Worm (Caenorhabditis elegans) whole organism, L3 larva: ENCODE data around the gene srsx-38.

Source experiments
- ceh-16 ChIP-seq: sonication (generic microtip); optimal IDR thresholded peaks from 2 replicates; lab custom pipeline; 2017; ENCODE audit warnings: missing biosample characterization, missing genetic modification characterization
- ceh-82 ChIP-seq: fragments of 150-350 bp; optimal IDR thresholded peaks from 2 replicates; lab custom pipeline; 2014; ENCODE audit warnings: missing biosample characterization, missing genetic modification characterization
- egl-5 ChIP-seq: fragments of 150-350 bp; optimal IDR thresholded peaks from 2 replicates; lab custom pipeline; 2017; ENCODE audit warnings: missing biosample characterization, missing genetic modification reagents, missing genetic modification characterization, inconsistent platforms
- elt-2 ChIP-seq: sonication (generic microtip); optimal IDR thresholded peaks from 2 replicates; lab custom pipeline; 2016; ENCODE audit warnings: missing genetic modification reagents, mild to moderate bottlenecking, missing genetic modification characterization, missing compliant biosample characterization
- nhr-12 ChIP-seq: fragments of 150-350 bp; optimal IDR thresholded peaks from 2 replicates; lab custom pipeline; 2014; ENCODE audit warnings: missing biosample characterization, missing genetic modification characterization
- nhr-76 ChIP-seq: fragments of 150-350 bp; sonication (generic microtip); optimal IDR thresholded peaks from 5 replicates; lab custom pipeline; 2014; ENCODE audit warnings: missing biosample characterization, missing genetic modification characterization
- sea-2 ChIP-seq: fragments of 150-350 bp; sonication (generic microtip); optimal IDR thresholded peaks from 4 replicates; lab custom pipeline; 2014; ENCODE audit warnings: missing biosample characterization, missing genetic modification reagents, missing genetic modification characterization
- tbx-2 ChIP-seq: sonication (generic microtip); optimal IDR thresholded peaks from 2 replicates; lab custom pipeline; 2016; ENCODE audit warnings: mild to moderate bottlenecking, missing genetic modification characterization, missing compliant biosample characterization
- unc-62 ChIP-seq: fragments of 150-350 bp; sonication (generic microtip); optimal IDR thresholded peaks from 4 replicates; lab custom pipeline; 2014; ENCODE audit warnings: missing biosample characterization, missing genetic modification reagents, missing genetic modification characterization
- ztf-4 ChIP-seq: fragments of 150-350 bp; optimal IDR thresholded peaks from 2 replicates; lab custom pipeline; 2014; ENCODE audit warnings: missing biosample characterization, missing genetic modification characterization

DNA sequence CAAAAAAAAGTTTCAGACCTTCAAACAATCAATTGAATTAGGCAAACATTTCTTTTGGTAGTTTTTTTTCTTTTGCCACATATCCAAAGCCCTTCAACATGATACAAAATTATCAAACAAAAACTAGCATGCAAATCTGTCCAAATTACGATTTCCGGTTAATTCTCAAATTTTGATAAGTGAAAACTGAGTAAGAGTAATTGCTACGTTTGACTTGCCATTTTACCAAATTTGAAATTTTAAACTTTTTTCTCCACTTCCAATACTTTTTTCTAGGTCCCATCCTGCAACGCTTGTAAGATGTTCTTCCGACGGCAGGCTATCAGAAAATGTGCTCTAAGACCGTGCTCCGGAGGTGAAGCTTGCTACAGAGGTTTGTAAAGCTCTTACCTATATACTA is 11.2 kb downstream of the srsx-38 start, which contains the start of gene nhr-223:
- no peak for TF ChIP-seq nhr-76
- TF ChIP-seq ztf-4 (tag; lab: Kevin White, UChicago) = no peak
- no peak for TF ChIP-seq egl-5 (tag; lab: Kevin White, UChicago)
- no peak for TF ChIP-seq unc-62 (GFP tag; lab: Kevin White, UChicago)
- TF ChIP-seq tbx-2 (tag; lab: Kevin White, UChicago) = no peak
- TF ChIP-seq elt-2 (tag; lab: Kevin White, UChicago) = no peak
- no peak for TF ChIP-seq sea-2 (GFP tag; lab: Kevin White, UChicago)
- no peak for TF ChIP-seq nhr-12
- TF ChIP-seq ceh-16 (tag; lab: Kevin White, UChicago) = no peak
- no peak for TF ChIP-seq ceh-82 (tag; lab: Kevin White, UChicago)
